Worm (Caenorhabditis elegans) whole organism, mixed stage, embryonic: ENCODE data around the gene srv-29.

Source experiments
- ceh-43 ChIP-seq: fragments of 200-800 bp; sonication (Bioruptor generic); optimal IDR thresholded peaks from 2 replicates; lab custom pipeline; 2018; ENCODE audit warnings: mild to moderate bottlenecking, missing genetic modification characterization, moderate library complexity, missing compliant biosample characterization
- elt-1 ChIP-seq: sonication (generic microtip); optimal IDR thresholded peaks from 2 replicates; lab custom pipeline; 2017; ENCODE audit warnings: missing genetic modification characterization, mild to moderate bottlenecking, missing compliant biosample characterization, antibody characterized with exemption, moderate library complexity, borderline replicate concordance; ENCODE audit not compliant: insufficient read depth
- elt-3 ChIP-seq: fragments of 150-350 bp; optimal IDR thresholded peaks from 2 replicates; lab custom pipeline; 2014; ENCODE audit warnings: missing biosample characterization, missing genetic modification characterization
- lin-32 ChIP-seq: fragments of 200-800 bp; sonication (Bioruptor generic); optimal IDR thresholded peaks from 2 replicates; lab custom pipeline; 2018; ENCODE audit warnings: mild to moderate bottlenecking, missing genetic modification characterization, missing compliant biosample characterization
- nhr-12 ChIP-seq: fragments of 150-350 bp; optimal IDR thresholded peaks from 2 replicates; lab custom pipeline; 2014; ENCODE audit warnings: missing biosample characterization, missing genetic modification characterization
- nhr-2 ChIP-seq: fragments of 150-350 bp; optimal IDR thresholded peaks from 2 replicates; lab custom pipeline; 2014; ENCODE audit warnings: missing biosample characterization, missing genetic modification characterization
- nhr-237 ChIP-seq: fragments of 150-350 bp; optimal IDR thresholded peaks from 2 replicates; lab custom pipeline; 2014; ENCODE audit warnings: missing biosample characterization, missing genetic modification characterization
- nhr-28 ChIP-seq: fragments of 150-350 bp; optimal IDR thresholded peaks from 2 replicates; lab custom pipeline; 2014; ENCODE audit warnings: missing biosample characterization, missing genetic modification characterization
- snpc-4 ChIP-seq: fragments of 150-350 bp; optimal IDR thresholded peaks from 2 replicates; lab custom pipeline; 2014; ENCODE audit warnings: missing biosample characterization, missing genetic modification characterization
- unc-120 ChIP-seq: sonication (generic microtip); optimal IDR thresholded peaks from 2 replicates; lab custom pipeline; 2017; ENCODE audit warnings: missing genetic modification characterization, missing compliant biosample characterization; ENCODE audit not compliant: poor library complexity, severe bottlenecking
- unc-62 ChIP-seq: fragments of 150-350 bp; optimal IDR thresholded peaks from 2 replicates; lab custom pipeline; 2014; ENCODE audit warnings: missing biosample characterization, missing genetic modification reagents, missing genetic modification characterization
- ztf-11 ChIP-seq: fragments of 150-350 bp; optimal IDR thresholded peaks from 2 replicates; lab custom pipeline; 2014; ENCODE audit warnings: missing biosample characterization, missing genetic modification characterization

ce11 chrIV:6266499-6266898, at the start of gene srv-29:
- TF ChIP-seq snpc-4 (no peak), nhr-12 (no peak), unc-120 (tag; lab: Kevin White, UChicago) (no peak), ztf-11 (tag; lab: Kevin White, UChicago) (no peak), lin-32 (GFP tag; lab: Kevin White, UChicago) (no peak), unc-62 (GFP tag; lab: Kevin White, UChicago) (no peak), ceh-43 (GFP tag; lab: Kevin White, UChicago) (no peak), nhr-28 (tag; lab: Kevin White, UChicago) (no peak), nhr-2 (tag; lab: Kevin White, UChicago) (no peak), nhr-237 (tag; lab: Kevin White, UChicago) (no peak), elt-1 (tag; lab: Kevin White, UChicago) (no peak), elt-3 (tag; lab: Kevin White, UChicago) (no peak)
